Fruit fly (Drosophila melanogaster): ENCODE data around the gene CG2059.

DNA sequence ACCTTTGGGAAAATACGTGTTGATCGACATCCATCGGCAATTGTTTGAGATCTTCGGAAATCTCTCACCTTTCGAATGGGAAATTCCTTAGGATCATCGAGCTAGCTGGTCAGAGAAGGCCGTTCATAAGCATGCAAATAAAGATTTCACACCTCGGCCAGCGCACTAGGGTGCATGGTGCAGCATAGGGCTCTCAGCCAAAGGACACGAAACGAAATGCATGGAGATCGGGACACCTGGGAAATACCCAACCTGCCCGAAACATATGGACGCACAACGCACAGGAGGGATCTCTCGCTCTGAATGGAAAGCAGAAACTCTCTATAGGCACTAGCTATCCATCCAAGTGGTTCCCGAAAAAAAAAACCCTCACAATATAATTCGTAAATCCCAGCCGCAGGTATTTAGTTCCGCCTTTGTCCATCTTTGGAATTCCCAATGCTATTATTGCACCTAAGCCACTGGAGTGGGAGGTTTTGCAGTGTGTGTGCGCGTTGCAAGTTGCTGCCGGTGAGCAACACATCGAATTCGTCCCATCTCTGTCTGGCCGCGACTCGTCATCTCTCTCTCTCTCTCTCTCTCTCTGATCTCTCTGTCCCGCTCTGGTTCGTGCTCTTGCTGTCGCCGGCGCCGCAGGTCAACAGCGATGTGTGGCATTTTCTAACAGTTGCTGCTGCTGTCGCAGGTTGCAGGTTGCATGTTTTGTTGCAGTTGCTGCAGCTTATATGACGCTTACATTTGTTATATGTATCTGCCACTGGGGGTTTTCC, 34.5 kb downstream of the CG2059 start:
- no peak for TF ChIP-seq usp (GFP tag; optimal IDR thresholded peaks at IDR 0.05)
- no peak for TF ChIP-seq EcR (GFP tag; optimal IDR thresholded peaks at IDR 0.05)
- TF ChIP-seq CG8478 (optimal IDR thresholded peaks at IDR 0.05): peak; percentile 22

All from whole organism.